Fruit fly (Drosophila melanogaster): ENCODE results near the gene Act5C.
A peak's percentile ranks its signal among the peaks of the same experiment; 100 is the strongest.

Gene Act5C

DNA sequence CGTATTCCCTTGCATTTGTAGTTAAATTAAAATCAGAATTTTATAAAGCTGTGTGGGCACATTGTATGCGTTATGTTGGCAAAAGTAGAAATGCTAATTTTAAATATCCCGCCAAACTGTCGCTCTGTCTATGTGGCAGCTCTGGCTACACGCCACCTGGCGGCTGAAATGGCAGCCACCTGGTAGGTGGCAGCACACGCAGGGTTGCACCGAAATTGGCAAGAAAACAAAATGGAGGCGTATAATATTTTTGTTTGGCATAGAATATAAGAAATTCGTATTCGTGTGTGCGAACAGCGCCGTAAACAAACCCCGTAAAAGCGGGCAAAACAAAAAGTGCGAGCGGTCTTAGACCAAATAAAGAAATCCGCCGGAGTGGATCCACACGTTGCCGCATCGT lies 7.3 kb downstream of the Act5C start, which contains the start of gene CG12236 (continued):
- TF ChIP-seq CG10462 (GFP tag; optimal IDR thresholded peaks at IDR 0.05) (no peak), CG18011 (GFP tag; optimal IDR thresholded peaks at IDR 0.05) (no peak), HHEX (GFP tag; optimal IDR thresholded peaks at IDR 0.05) (peak; percentile 62), NK7.1 (GFP tag; optimal IDR thresholded peaks at IDR 0.05) (peak; percentile 36), tgo (GFP tag; IDR thresholded peaks at IDR 0.05) (no peak), amos (GFP tag; IDR thresholded peaks at IDR 0.05; ENCODE audit: partially characterized antibody) (peak; percentile 52), ftz-f1 (GFP tag; optimal IDR thresholded peaks at IDR 0.05) (peak; percentile 77), CG43689 (GFP tag; IDR thresholded peaks at IDR 0.05) (no peak), dmrt99B (tag; optimal IDR thresholded peaks at IDR 0.05) (no peak), CG9876 (GFP tag; optimal IDR thresholded peaks at IDR 0.05) (peak; percentile 55), schlank (tag; optimal IDR thresholded peaks at IDR 0.05) (no peak), sqz (GFP tag; optimal IDR thresholded peaks at IDR 0.05) (no peak), CG15269 (tag; optimal IDR thresholded peaks at IDR 0.05) (no peak), Awh (GFP tag; IDR thresholded peaks at IDR 0.05) (no peak), Usf (GFP tag; optimal IDR thresholded peaks at IDR 0.05) (peak; percentile 5), NC2α (GFP tag; optimal IDR thresholded peaks at IDR 0.05) (no peak), HmgZ (tag; optimal IDR thresholded peaks at IDR 0.05) (peak; percentile 85), peb (GFP tag; IDR thresholded peaks at IDR 0.05) (no peak), hth (optimal IDR thresholded peaks at IDR 0.05) (no peak), CG6254 (GFP tag; optimal IDR thresholded peaks at IDR 0.05) (no peak), CG17912 (GFP tag; optimal IDR thresholded peaks at IDR 0.05) (peak; percentile 68), CG30431 (GFP tag; optimal IDR thresholded peaks at IDR 0.05) (no peak), CG9932 (GFP tag; IDR thresholded peaks at IDR 0.05) (peak; percentile 58), dan (GFP tag; IDR thresholded peaks at IDR 0.05) (no peak), CG15011 (GFP tag; optimal IDR thresholded peaks at IDR 0.05) (no peak), CG1603 (tag; optimal IDR thresholded peaks at IDR 0.05) (peak; percentile 88), row (GFP tag; IDR thresholded peaks at IDR 0.05) (peak; percentile 32; the same call in 1 of the 3 replicates)

DNA sequence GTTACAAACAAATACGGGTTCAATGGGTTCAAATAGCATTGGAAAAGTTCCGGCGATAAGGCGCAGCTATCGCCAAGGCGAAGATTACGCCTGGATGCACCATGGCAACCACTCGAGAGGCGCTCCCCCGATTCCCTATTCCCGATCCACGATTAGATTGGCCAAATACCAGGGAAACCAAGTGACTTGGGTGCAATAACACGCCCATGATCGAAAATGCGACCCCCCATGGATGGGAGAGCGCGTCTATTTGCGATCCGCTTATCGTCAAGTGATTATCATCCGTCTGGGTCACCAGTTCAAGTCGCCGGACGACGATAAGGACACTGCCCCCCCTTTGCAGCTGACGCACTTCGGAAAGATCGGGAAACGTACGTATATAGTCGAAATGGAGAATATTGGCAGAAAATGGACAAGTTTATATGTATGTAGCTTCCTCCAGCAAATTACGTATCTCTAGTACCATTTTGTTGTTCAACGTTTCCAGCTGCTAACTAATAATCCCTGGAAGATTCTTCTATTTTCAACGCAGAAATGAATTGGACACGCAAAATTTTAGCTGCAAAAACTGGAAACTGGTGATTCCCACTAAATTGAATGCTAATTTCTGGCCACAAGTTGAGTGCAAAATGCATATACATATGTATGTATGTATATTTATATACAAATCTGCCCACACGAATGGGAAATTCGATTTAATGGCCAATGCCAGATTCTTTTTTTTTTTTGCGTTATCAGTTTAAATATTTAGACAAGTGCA lies 14.5 kb downstream of the Act5C start:
- TF ChIP-seq CG15479 (GFP tag; optimal IDR thresholded peaks at IDR 0.05) (peak; percentile 35), CG34376 (GFP tag; optimal IDR thresholded peaks at IDR 0.05) (peak; percentile 41), CG18011 (GFP tag; optimal IDR thresholded peaks at IDR 0.05) (no peak), chinmo (GFP tag; IDR thresholded peaks at IDR 0.05; ENCODE audit: partially characterized antibody) (0 out of 4 replicates have a peak, but pooled peaks have one; percentile 49), aop (GFP tag; IDR thresholded peaks at IDR 0.05) (no peak), eyg (GFP tag; optimal IDR thresholded peaks at IDR 0.05) (no peak), sug (tag; optimal IDR thresholded peaks at IDR 0.05) (peak; percentile 99), sens (GFP tag) (peak; percentile 54), toy (GFP tag; IDR thresholded peaks at IDR 0.05) (no peak)

DNA sequence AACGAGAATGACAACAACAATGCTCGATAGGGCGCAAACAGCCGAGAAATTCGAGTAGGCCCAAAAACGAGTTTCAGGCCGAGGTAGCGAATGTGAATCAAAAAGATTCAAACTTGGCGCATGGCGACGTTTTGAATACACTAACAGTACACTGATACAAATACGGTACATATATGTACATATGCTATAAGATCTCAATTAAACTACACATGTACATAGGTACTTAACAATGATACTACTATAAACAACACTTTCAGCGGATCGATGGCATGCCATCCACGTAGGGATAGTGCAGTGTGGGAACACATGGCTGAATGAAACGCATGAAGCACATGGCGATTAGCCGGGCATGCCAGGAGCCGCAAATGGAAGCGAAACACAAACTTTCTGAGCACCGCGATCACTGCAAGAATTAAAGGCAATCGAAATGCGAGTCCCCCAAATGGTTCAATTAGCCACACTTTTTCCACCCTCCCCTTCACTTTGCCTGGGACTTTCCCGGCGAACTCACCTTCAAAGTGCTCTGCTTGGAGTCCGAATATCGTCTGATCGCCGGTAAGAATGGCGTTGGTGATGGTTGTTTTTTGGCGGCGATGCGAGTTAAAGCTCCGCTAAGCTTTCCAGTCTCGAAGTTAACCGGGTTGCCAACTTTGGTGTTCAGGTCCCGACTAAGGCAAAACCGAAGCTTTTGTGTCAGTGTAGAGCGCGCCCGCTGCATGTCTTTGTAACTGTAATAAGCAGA lies 15.3 kb downstream of the Act5C start:
- TF ChIP-seq lab (GFP tag; optimal IDR thresholded peaks at IDR 0.05) (peak; percentile 1), Dek (tag; optimal IDR thresholded peaks at IDR 0.05) (peak; percentile 7), Med (GFP tag) (peak; percentile 84), fu2 (GFP tag; optimal IDR thresholded peaks at IDR 0.05) (no peak), CTCF (GFP tag; optimal IDR thresholded peaks at IDR 0.05) (peak; percentile 77), D19A (tag; optimal IDR thresholded peaks at IDR 0.05) (peak; percentile 71), crol (GFP tag; IDR thresholded peaks at IDR 0.05) (peak; percentile 69), Vsx1 (GFP tag; optimal IDR thresholded peaks at IDR 0.05) (peak; percentile 72), nom (GFP tag; optimal IDR thresholded peaks at IDR 0.05) (peak; percentile 44), slp2 (GFP tag; optimal IDR thresholded peaks at IDR 0.05) (peak; percentile 9), hkb (optimal IDR thresholded peaks at IDR 0.05) (no peak), hkb (GFP tag; IDR thresholded peaks at IDR 0.05) (0 out of 2 replicates have a peak, but pooled peaks have one; percentile 21), gcm (GFP tag; optimal IDR thresholded peaks at IDR 0.05) (no peak), Drgx (GFP tag; IDR thresholded peaks at IDR 0.05) (peak; percentile 43; the same call in 1 of the 2 replicates)

Data from whole organism, embryonic.